Worm (Caenorhabditis elegans) whole organism, midembryonic: ENCODE data around the gene F59A1.6.

ENCODE experiments used
- flt-1 ChIP-seq: fragments of 200-800 bp; sonication (Bioruptor generic); IDR thresholded peaks from 2 replicates; pipeline ENCODE4 v1.3.6; 2022; ENCODE audit warnings: missing genetic modification characterization, missing compliant biosample characterization
- ref-1 ChIP-seq: fragments of 200-800 bp; sonication (Bioruptor generic); conservative IDR thresholded peaks from 2 replicates; pipeline ENCODE4 v1.3.6; 2022; ENCODE audit warnings: missing genetic modification reagents, missing genetic modification characterization, missing compliant biosample characterization
- ztf-29 ChIP-seq: fragments of 200-800 bp; sonication (Bioruptor generic); IDR thresholded peaks from 2 replicates; pipeline ENCODE4 v1.3.6; 2022; ENCODE audit warnings: missing genetic modification reagents, missing genetic modification characterization, missing compliant biosample characterization

ce11 chrV:17732516-17732915, 47.6 kb downstream of the F59A1.6 start, which contains the start of gene twk-42:
- TF ChIP-seq flt-1 (GFP tag; lab: Robert Waterston, UW) (no peak), ztf-29 (GFP tag; lab: Robert Waterston, UW) (no peak), ref-1 (no peak)
